Fruit fly (Drosophila melanogaster) S2 (cell line): ENCODE data around the gene acj6.

Experiments used
- CG8478 ChIP-seq: fragments of >200 bp; optimal IDR thresholded peaks from 2 replicates; lab custom pipeline; 2018
- CTCF ChIP-seq, 2 experiments: fragments of >200 bp; optimal IDR thresholded peaks; 2 replicates each; lab custom pipeline; 2018

DNA sequence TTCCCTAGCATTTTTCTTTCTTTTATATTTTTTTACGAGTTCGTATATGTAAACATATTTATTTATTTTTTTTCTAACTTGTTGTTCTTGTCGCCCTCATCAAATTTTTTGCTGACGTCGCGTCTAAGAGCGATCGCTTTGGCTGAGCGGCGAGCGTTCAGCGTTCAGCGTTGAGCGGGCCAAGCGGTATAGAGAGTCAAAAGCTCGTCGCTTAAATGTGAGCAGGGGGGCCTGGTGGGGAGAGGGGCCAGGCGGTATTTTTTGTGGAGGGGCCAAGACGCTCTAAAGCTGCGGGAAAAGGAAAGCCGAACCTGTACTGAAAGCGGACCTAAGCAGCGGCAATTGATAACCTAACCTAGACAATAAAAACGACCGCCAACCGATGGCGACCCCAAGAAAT is 77.7 kb downstream of the acj6 start:
- TF ChIP-seq CG8478 (lab: Kevin White, UChicago) (no peak), CTCF (optimal IDR thresholded peaks at IDR 0.05; lab: Kevin White, UChicago) (no peak)
